Worm (Caenorhabditis elegans): ENCODE measurements around the gene srj-14.

ce11 chrV:7389771-7390170 is 20.3 kb downstream of the srj-14 start, which contains the start of gene C02H6.1:
- TF ChIP-seq mes-4 (tag; optimal IDR thresholded peaks at IDR 0.05) (no peak), F55B11.4 (tag; optimal IDR thresholded peaks at IDR 0.05; ENCODE audit: borderline replicate concordance, insufficient read depth) (no peak), unc-62 (GFP tag; optimal IDR thresholded peaks at IDR 0.05) (no peak), snpc-3.4 (tag; optimal IDR thresholded peaks at IDR 0.05) (no peak), snpc-4 (GFP tag; optimal IDR thresholded peaks at IDR 0.05) (no peak), snpc-4 (tag; optimal IDR thresholded peaks at IDR 0.05) (no peak), B0336.3 (GFP tag; IDR thresholded peaks at IDR 0.05) (no peak), unc-130 (GFP tag; optimal IDR thresholded peaks at IDR 0.05) (no peak), T26A5.8 (tag; optimal IDR thresholded peaks at IDR 0.05) (no peak), madf-3 (GFP tag; IDR thresholded peaks at IDR 0.05) (no peak)

Measured in whole organism, young adult.